Worm (Caenorhabditis elegans): ENCODE measurements around the gene K12H6.6.

DNA sequence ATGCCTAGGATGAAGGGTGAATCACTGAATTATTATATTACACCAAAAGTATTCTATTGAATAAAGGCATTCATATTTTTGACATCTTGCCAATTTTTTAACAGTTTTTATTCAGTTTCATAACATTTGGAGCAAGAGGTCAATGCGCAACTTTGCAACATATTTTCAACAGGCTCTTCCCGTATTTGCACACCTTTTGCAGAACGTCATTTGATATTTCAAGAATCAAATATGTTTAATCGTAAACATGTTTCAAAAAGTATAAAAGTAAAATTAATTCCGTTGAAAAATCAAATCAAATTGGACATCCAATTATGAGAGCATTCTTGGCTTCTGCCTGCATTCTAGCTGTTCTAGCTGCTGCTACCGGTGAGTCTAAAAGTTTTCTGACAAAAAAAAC lies 36.7 kb upstream of the K12H6.6 start, which contains the start of gene Y110A2AL.2:
- no peak for TF ChIP-seq ref-1 (GFP tag; conservative IDR thresholded peaks at IDR 0.05)
- no peak for TF ChIP-seq flt-1 (GFP tag; IDR thresholded peaks at IDR 0.05)
- no peak for TF ChIP-seq klf-2 (GFP tag; conservative IDR thresholded peaks at IDR 0.05)
- TF ChIP-seq ztf-23 (GFP tag; IDR thresholded peaks at IDR 0.05): no peak
- no peak for TF ChIP-seq tab-1 (GFP tag; IDR thresholded peaks at IDR 0.05)
